Fruit fly (Drosophila melanogaster) whole organism, embryonic: ENCODE measurements around the gene sr.

Source experiments
- Awh ChIP-seq: fragments of 200-800 bp; sonication (Bioruptor generic); IDR thresholded peaks from 2 replicates; pipeline ENCODE4, ENCODE4 v1.3.6; 2022; ENCODE audit warnings: missing biosample characterization, missing genetic modification characterization
- B-H2 ChIP-seq: fragments of 200-800 bp; sonication (Bioruptor generic); optimal IDR thresholded peaks from 2 replicates; lab custom pipeline; 2018; ENCODE audit warnings: missing biosample characterization, mild to moderate bottlenecking, missing genetic modification characterization
- CG10274 ChIP-seq: fragments of 200-800 bp; sonication (Bioruptor generic); optimal IDR thresholded peaks from 3 replicates; lab custom pipeline; 2017; ENCODE audit warnings: missing biosample characterization, mild to moderate bottlenecking, missing genetic modification characterization
- CG10431 ChIP-seq: fragments of 200-800 bp; sonication (Bioruptor generic); optimal IDR thresholded peaks from 3 replicates; lab custom pipeline; 2018; ENCODE audit warnings: missing biosample characterization, mild to moderate bottlenecking, missing genetic modification characterization
- CG12659 ChIP-seq: fragments of 200-800 bp; sonication (Bioruptor generic); optimal IDR thresholded peaks from 3 replicates; lab custom pipeline; 2017; ENCODE audit warnings: mild to moderate bottlenecking, missing biosample characterization, missing genetic modification reagents, missing genetic modification characterization
- CG15514 ChIP-seq: fragments of 200-800 bp; sonication (Bioruptor generic); optimal IDR thresholded peaks from 3 replicates; lab custom pipeline; 2017; ENCODE audit warnings: missing biosample characterization, missing genetic modification characterization, mild to moderate bottlenecking, moderate library complexity, missing genetic modification reagents
- CG17829 ChIP-seq: fragments of 200-800 bp; optimal IDR thresholded peaks from 2 replicates; lab custom pipeline; 2019; ENCODE audit warnings: missing biosample characterization, mild to moderate bottlenecking, missing genetic modification characterization, moderate library complexity
- CG30403 ChIP-seq: fragments of 200-800 bp; sonication (Bioruptor generic); optimal IDR thresholded peaks from 3 replicates; lab custom pipeline; 2016; ENCODE audit warnings: missing biosample characterization, missing genetic modification characterization
- CG3847 ChIP-seq: fragments of 200-800 bp; sonication (Bioruptor generic); IDR thresholded peaks from 2 replicates; pipeline ENCODE4 v1.3.6; 2022; ENCODE audit warnings: missing biosample characterization, missing genetic modification characterization
- CG7963 ChIP-seq: fragments of 200-800 bp; sonication (Bioruptor generic); IDR thresholded peaks from 3 replicates; pipeline ENCODE4 v1.3.6; 2022; ENCODE audit warnings: missing biosample characterization, missing genetic modification characterization; ENCODE audit not compliant: partially characterized antibody
- CG8388 ChIP-seq: fragments of 200-800 bp; sonication (Bioruptor generic); optimal IDR thresholded peaks from 2 replicates; lab custom pipeline; 2019; ENCODE audit warnings: missing biosample characterization, mild to moderate bottlenecking, missing genetic modification characterization, moderate library complexity
- D ChIP-seq, 2 experiments: fragments of 200-800 bp in 1 of 2; fragments of >200 bp in 1 of 2; sonication (Bioruptor generic) in 1 of 2; optimal IDR thresholded peaks; 2 replicates in 1 of 2; 3 replicates in 1 of 2; lab custom pipeline; 2017; ENCODE audit warnings: mild to moderate bottlenecking in 1 of 2, missing biosample characterization in 1 of 2, missing genetic modification characterization in 1 of 2, missing genetic modification reagents in 1 of 2
- D19A ChIP-seq: fragments of 200-800 bp; optimal IDR thresholded peaks from 3 replicates; lab custom pipeline; 2019; ENCODE audit warnings: missing biosample characterization, mild to moderate bottlenecking, missing genetic modification characterization, moderate library complexity
- HHEX ChIP-seq: fragments of 200-800 bp; sonication (Bioruptor generic); optimal IDR thresholded peaks from 3 replicates; lab custom pipeline; 2017; ENCODE audit warnings: missing biosample characterization, mild to moderate bottlenecking, missing genetic modification characterization, missing genetic modification reagents
- HLHmδ ChIP-seq: fragments of 200-800 bp; sonication (Bioruptor generic); optimal IDR thresholded peaks from 2 replicates; lab custom pipeline; 2018; ENCODE audit warnings: missing biosample characterization, mild to moderate bottlenecking, missing genetic modification characterization, moderate library complexity
- HmgZ ChIP-seq: fragments of 200-800 bp; sonication (Bioruptor generic); optimal IDR thresholded peaks from 2 replicates; lab custom pipeline; 2018; ENCODE audit warnings: missing biosample characterization, mild to moderate bottlenecking, missing genetic modification characterization
- Sin3A ChIP-seq: fragments of >200 bp; optimal IDR thresholded peaks from 2 replicates; lab custom pipeline; 2018
- Sry-δ ChIP-seq: fragments of 200-800 bp; sonication (Bioruptor generic); optimal IDR thresholded peaks from 2 replicates; lab custom pipeline; 2016; ENCODE audit warnings: missing biosample characterization, missing genetic modification characterization
- abd-A ChIP-seq: fragments of 200-800 bp; sonication (Bioruptor generic); optimal IDR thresholded peaks from 3 replicates; lab custom pipeline; 2019; ENCODE audit warnings: missing biosample characterization, mild to moderate bottlenecking, missing genetic modification characterization, moderate library complexity
- al ChIP-seq: fragments of 200-800 bp; sonication (Bioruptor generic); IDR thresholded peaks from 2 replicates; pipeline ENCODE4 v1.3.6; 2022; ENCODE audit warnings: missing biosample characterization, missing genetic modification characterization
- bsh ChIP-seq, 2 experiments: fragments of 200-800 bp; sonication (Bioruptor generic); optimal IDR thresholded peaks; 2 replicates each; lab custom pipeline; 2017 to 2018; ENCODE audit warnings: mild to moderate bottlenecking in 2 of 2, missing biosample characterization in 2 of 2, missing genetic modification characterization in 2 of 2, moderate library complexity in 1 of 2
- dimm ChIP-seq: fragments of 200-800 bp; sonication (Bioruptor generic); IDR thresholded peaks from 2 replicates; pipeline ENCODE4 v1.3.6; 2022; ENCODE audit warnings: missing biosample characterization, missing genetic modification characterization
- exex ChIP-seq: fragments of 200-800 bp; sonication (Bioruptor generic); optimal IDR thresholded peaks from 4 replicates; lab custom pipeline; 2018; ENCODE audit warnings: missing biosample characterization, mild to moderate bottlenecking, missing genetic modification characterization, moderate library complexity
- fd102C ChIP-seq: fragments of 200-800 bp; sonication (Bioruptor generic); optimal IDR thresholded peaks from 2 replicates; lab custom pipeline; 2018; ENCODE audit warnings: missing biosample characterization, mild to moderate bottlenecking, missing genetic modification characterization, moderate library complexity
- gce ChIP-seq: fragments of 200-800 bp; sonication (Bioruptor generic); IDR thresholded peaks from 3 replicates; pipeline ENCODE4 v1.3.6; 2022; ENCODE audit warnings: missing biosample characterization, missing genetic modification characterization
- grn ChIP-seq: fragments of 200-800 bp; sonication (Bioruptor generic); optimal IDR thresholded peaks from 3 replicates; lab custom pipeline; 2017; ENCODE audit warnings: missing biosample characterization, missing genetic modification characterization
- gt ChIP-seq: fragments of 200-800 bp; sonication (Bioruptor generic); IDR thresholded peaks from 2 replicates; pipeline ENCODE4 v1.3.6; 2022; ENCODE audit warnings: missing biosample characterization, missing genetic modification characterization
- klu ChIP-seq: fragments of 200-800 bp; sonication (Bioruptor generic); IDR thresholded peaks from 2 replicates; pipeline ENCODE4 v1.3.6; 2022; ENCODE audit warnings: missing biosample characterization, missing genetic modification characterization
- mam ChIP-seq: fragments of 200-800 bp; sonication (Bioruptor generic); optimal IDR thresholded peaks from 3 replicates; lab custom pipeline; 2016; ENCODE audit warnings: missing biosample characterization, missing genetic modification characterization
- mirr ChIP-seq: fragments of 200-800 bp; sonication (Bioruptor generic); optimal IDR thresholded peaks from 3 replicates; lab custom pipeline; 2018; ENCODE audit warnings: missing biosample characterization, mild to moderate bottlenecking, missing genetic modification characterization
- row ChIP-seq: fragments of 200-800 bp; sonication (Bioruptor generic); IDR thresholded peaks from 3 replicates; pipeline ENCODE4 v1.3.6; 2022; ENCODE audit warnings: missing biosample characterization, missing genetic modification characterization
- sisA ChIP-seq: fragments of 200-800 bp; sonication (Bioruptor generic); IDR thresholded peaks from 2 replicates; pipeline ENCODE4 v1.3.6; 2022; ENCODE audit warnings: missing biosample characterization, missing genetic modification characterization
- vvl ChIP-seq: fragments of 200-800 bp; sonication (Bioruptor generic); IDR thresholded peaks from 2 replicates; pipeline ENCODE4 v1.3.6; 2022; ENCODE audit warnings: missing biosample characterization, missing genetic modification characterization
- wor ChIP-seq: fragments of 200-800 bp; sonication (Bioruptor generic); IDR thresholded peaks from 2 replicates; pipeline ENCODE4 v1.3.6; 2022; ENCODE audit warnings: missing biosample characterization, missing genetic modification characterization
- zfh1 ChIP-seq: fragments of 200-800 bp; sonication (Bioruptor generic); IDR thresholded peaks from 3 replicates; pipeline ENCODE4 v1.3.6; 2022; ENCODE audit warnings: missing biosample characterization, missing genetic modification characterization

Gene sr

DNA sequence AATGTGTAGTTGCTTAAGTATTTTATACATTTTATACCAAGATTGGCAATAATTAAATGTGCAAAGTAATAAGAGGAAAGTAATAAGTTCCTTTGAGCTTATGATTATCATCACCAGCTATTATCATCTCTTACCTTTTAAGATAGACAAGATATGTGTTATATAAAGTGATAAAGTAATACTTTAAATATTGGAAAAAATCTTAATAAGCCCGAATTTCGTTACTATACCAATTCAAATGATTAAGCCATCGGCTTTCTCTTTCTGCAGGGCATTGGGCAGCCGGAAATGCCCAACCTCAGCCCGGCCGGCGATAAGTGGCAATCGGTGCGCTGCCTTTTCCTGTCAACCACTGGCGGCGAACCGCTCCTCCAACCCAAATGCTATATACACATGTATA is 22.7 kb upstream of the sr start:
- no peak for TF ChIP-seq sisA
- TF ChIP-seq CG10274: peak; percentile 30
- TF ChIP-seq wor: no peak
- no peak for TF ChIP-seq dimm (GFP tag; lab: Robert Waterston, UW)
- TF ChIP-seq, all 482 proteins: peak for 1

DNA sequence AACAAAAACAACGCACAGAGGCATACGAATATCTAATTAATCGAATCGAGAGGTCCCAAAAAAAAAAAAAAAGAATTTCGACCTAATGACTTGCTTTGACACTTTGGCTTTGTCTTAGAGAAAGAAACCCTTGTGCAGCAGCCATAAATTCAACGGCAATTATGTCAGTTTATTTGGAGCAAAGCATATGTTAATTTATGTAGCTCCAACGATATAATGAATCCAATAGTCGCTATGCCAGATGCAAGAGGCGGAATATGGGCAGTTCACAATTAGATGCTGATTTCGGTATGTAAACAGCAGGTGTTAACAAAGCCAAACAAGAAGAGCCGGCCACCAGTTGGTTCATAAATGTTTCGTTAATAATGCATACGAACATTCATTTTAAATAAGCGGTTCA is 17.6 kb upstream of the sr start:
- no peak for TF ChIP-seq CG10431 (GFP tag; lab: Kevin White, UChicago)
- no peak for TF ChIP-seq CG8388 (GFP tag; lab: Kevin White, UChicago)
- peak; percentile 63; the same call in 1 of the 2 replicates for TF ChIP-seq vvl (GFP tag; lab: Robert Waterston, UW)
- TF ChIP-seq row (GFP tag; lab: Robert Waterston, UW): no peak
- peak; percentile 21 for TF ChIP-seq abd-A (tag; lab: Kevin White, UChicago)
- TF ChIP-seq Sry-δ (GFP tag; lab: Kevin White, UChicago): no peak
- TF ChIP-seq HmgZ (tag; lab: Kevin White, UChicago): no peak
- no peak for TF ChIP-seq mirr
- TF ChIP-seq Sin3A (lab: Kevin White, UChicago): no peak
- no peak for TF ChIP-seq CG17829 (tag; lab: Kevin White, UChicago)
- TF ChIP-seq fd102C (GFP tag; lab: Kevin White, UChicago): no peak
- no peak for TF ChIP-seq al (GFP tag; lab: Robert Waterston, UW)
- no peak for TF ChIP-seq bsh (GFP tag; optimal IDR thresholded peaks at IDR 0.05; lab: Kevin White, UChicago)
- no peak for TF ChIP-seq gce
- TF ChIP-seq Awh (GFP tag; lab: Robert Waterston, UW): peak; percentile 73
- TF ChIP-seq CG15514: no peak
- no peak for TF ChIP-seq D (optimal IDR thresholded peaks at IDR 0.05; lab: Kevin White, UChicago)
- no peak for TF ChIP-seq D (GFP tag; optimal IDR thresholded peaks at IDR 0.05; lab: Kevin White, UChicago)
- no peak for TF ChIP-seq HLHmδ (GFP tag; lab: Kevin White, UChicago)

DNA sequence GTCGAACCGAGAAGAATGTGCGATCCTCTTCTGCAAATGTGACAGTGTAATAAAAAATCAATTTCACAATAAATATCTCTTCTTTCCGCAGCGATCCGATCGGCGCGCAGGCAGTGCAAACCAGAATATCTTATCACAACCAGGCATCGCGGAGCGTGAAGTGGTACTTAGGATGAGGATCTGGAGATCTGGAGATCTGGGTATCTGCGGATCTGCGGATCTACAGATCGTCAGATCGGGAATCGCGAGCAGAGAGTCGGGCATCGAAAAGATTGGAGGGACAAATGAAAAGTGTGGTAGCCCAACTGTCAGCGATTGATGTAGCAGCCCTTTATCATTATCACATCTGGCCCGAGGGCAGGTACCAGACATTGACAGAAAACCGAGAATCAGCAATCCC is 15.6 kb upstream of the sr start:
- TF ChIP-seq CG12659 (GFP tag; lab: Kevin White, UChicago) (no peak), grn (GFP tag; lab: Kevin White, UChicago) (peak; percentile 92), CG3847 (GFP tag; lab: Robert Waterston, UW) (no peak), B-H2 (GFP tag; lab: Kevin White, UChicago) (no peak), gt (GFP tag; lab: Robert Waterston, UW) (0 out of 2 replicates have a peak, but pooled peaks have one; percentile 13)

DNA sequence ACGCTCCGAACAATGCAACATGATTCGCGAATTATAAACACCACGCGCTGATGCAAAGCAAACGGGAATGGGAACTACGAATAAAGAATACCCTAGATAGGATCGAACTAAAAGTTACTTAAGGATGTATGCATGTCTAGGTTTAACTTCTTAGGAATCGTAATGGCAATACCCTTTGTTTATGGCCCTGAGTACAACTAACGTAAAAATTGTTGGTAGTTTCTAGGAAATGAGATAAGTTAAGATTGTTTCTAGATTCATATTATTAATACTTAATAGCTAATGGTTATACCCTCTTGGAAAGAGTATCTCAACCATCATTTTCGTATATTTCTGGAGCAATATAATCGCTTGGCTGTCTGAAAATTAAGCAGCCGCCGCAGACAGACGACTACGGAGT is 12.5 kb upstream of the sr start:
- no peak for TF ChIP-seq CG3847 (GFP tag; lab: Robert Waterston, UW)
- no peak for TF ChIP-seq D19A (tag; lab: Kevin White, UChicago)
- TF ChIP-seq zfh1 (GFP tag; lab: Robert Waterston, UW): no peak
- no peak for TF ChIP-seq CG30403 (GFP tag; lab: Kevin White, UChicago)
- TF ChIP-seq exex (tag; lab: Kevin White, UChicago): no peak
- no peak for TF ChIP-seq CG7963
- TF ChIP-seq mam (GFP tag; lab: Kevin White, UChicago): no peak
- no peak for TF ChIP-seq klu (GFP tag; lab: Robert Waterston, UW)
- TF ChIP-seq HHEX: no peak
